In the genomic region with DNA sequence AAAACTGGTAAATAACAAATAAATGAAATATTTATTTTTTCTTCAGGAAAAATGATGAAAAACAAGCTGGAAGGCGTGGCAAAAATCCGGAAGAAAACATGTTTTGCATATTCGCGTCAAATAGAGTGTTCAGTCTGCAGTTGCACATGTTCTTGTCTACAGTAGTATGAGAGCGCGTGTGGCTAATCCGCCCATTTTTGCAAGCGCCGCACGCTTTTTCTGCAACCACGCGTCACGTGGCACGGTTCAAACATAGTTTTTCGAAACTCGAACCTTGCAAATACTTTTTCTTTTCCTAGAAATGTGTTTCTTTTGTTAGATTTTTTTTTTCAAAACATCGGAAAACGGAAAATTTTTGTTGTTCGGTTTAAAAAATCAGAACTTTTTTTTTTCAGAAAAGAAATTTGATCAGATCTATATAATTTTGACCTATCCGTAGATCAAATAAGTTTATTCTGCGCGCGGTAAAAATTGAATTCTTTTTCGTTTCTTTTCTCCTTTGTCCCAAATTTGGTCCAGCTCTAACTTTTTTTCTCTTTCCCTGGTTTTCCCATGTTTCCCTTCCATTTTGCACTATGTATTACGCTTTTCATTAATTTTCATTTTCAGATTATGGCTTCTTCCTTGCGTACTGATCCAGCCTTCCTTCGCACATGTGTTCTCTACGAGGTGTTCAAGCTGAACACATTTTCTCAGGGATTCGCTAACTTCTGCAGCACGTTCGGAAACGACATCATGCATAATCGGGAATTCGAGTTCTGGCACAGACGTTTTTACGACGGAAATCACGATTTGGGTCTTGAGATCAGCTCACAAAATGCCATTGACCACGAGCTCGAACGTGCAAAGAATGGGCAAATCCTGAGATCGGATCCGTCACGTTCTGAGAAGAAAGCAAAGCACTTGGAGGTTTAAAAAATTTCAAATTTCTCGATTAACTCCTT, we compare ENCODE assay signal across 2 worm cellular contexts.
TF ChIP-seq lines count a peak whose summit lies in the region.

A gene (plus strand): TSS at position 603 of the 944 bp plus-strand sequence.

TF ChIP-seq in whole organism, L4 larva, 104 proteins besides CTCF, POLR2A, EP300 and RAD21:
- no peak for TF ChIP-seq lir-3 (tag; optimal IDR thresholded peaks at IDR 0.05; lab: Kevin White, UChicago)
- peak; percentile 21; the same call in 1 of the 2 replicates for TF ChIP-seq Y48G9A.11 (GFP tag; IDR thresholded peaks at IDR 0.05; lab: Robert Waterston, UW)
- 0 out of 2 replicates have a peak, but pooled peaks have one; percentile 4 for TF ChIP-seq arid-1 (GFP tag; conservative IDR thresholded peaks at IDR 0.05; lab: Robert Waterston, UW)
- TF ChIP-seq zip-2 (tag; optimal IDR thresholded peaks at IDR 0.05; lab: Kevin White, UChicago), result no peak
- peak; percentile 55 for TF ChIP-seq unc-130 (GFP tag; optimal IDR thresholded peaks at IDR 0.05; lab: Kevin White, UChicago)
- peak; percentile 12 for TF ChIP-seq lin-13 (GFP tag; optimal IDR thresholded peaks at IDR 0.05; lab: Kevin White, UChicago)
- TF ChIP-seq F49E8.2 (tag; optimal IDR thresholded peaks at IDR 0.05; lab: Kevin White, UChicago; ENCODE audit: borderline replicate concordance), result peak; percentile 78
- TF ChIP-seq snpc-1.2 (GFP tag; IDR thresholded peaks at IDR 0.05; lab: Robert Waterston, UW), result 0 out of 2 replicates have a peak, but pooled peaks have one; percentile 39
- TF ChIP-seq lin-38 (GFP tag; IDR thresholded peaks at IDR 0.05; lab: Robert Waterston, UW), result peak; percentile 74
- no peak for TF ChIP-seq snpc-4 (tag; optimal IDR thresholded peaks at IDR 0.05; lab: Kevin White, UChicago)
- TF ChIP-seq ZK546.5 (tag; optimal IDR thresholded peaks at IDR 0.05; lab: Kevin White, UChicago), result no peak

TF ChIP-seq in whole organism, young adult, 124 proteins besides CTCF, POLR2A, EP300 and RAD21 (continues in another document):
- TF ChIP-seq akir-1 (GFP tag; optimal IDR thresholded peaks at IDR 0.05; lab: Kevin White, UChicago), result no peak
- peak; percentile 68 for TF ChIP-seq dox-1 (GFP tag; IDR thresholded peaks at IDR 0.05; lab: Robert Waterston, UW)
- TF ChIP-seq K11D2.4 (GFP tag; IDR thresholded peaks at IDR 0.05; lab: Robert Waterston, UW), result no peak
- no peak for TF ChIP-seq hlh-12 (tag; optimal IDR thresholded peaks at IDR 0.05; lab: Kevin White, UChicago)
- no peak for TF ChIP-seq nhr-80 (tag; optimal IDR thresholded peaks at IDR 0.05; lab: Kevin White, UChicago)
- peak; percentile 91 for TF ChIP-seq efl-1 (GFP tag; optimal IDR thresholded peaks at IDR 0.05; lab: Kevin White, UChicago)
- TF ChIP-seq Y56A3A.18 (GFP tag; IDR thresholded peaks at IDR 0.05; lab: Robert Waterston, UW), result no peak
- TF ChIP-seq mel-28 (tag; optimal IDR thresholded peaks at IDR 0.05; lab: Kevin White, UChicago; ENCODE audit: borderline replicate concordance), result no peak
- no peak for TF ChIP-seq die-1 (tag; optimal IDR thresholded peaks at IDR 0.05; lab: Kevin White, UChicago)
- TF ChIP-seq C06A6.2 (GFP tag; conservative IDR thresholded peaks at IDR 0.05; lab: Robert Waterston, UW), result no peak
- TF ChIP-seq nhr-27 (tag; optimal IDR thresholded peaks at IDR 0.05; lab: Kevin White, UChicago), result no peak
- TF ChIP-seq madf-10 (tag; optimal IDR thresholded peaks at IDR 0.05; lab: Kevin White, UChicago), result no peak
- peak; percentile 9; the same call in 1 of the 2 replicates for TF ChIP-seq hmg-1.2 (GFP tag; IDR thresholded peaks at IDR 0.05; lab: Robert Waterston, UW)
- TF ChIP-seq tlf-1 (GFP tag; optimal IDR thresholded peaks at IDR 0.05; lab: Kevin White, UChicago), result peak; percentile 77
- peak; percentile 74 for TF ChIP-seq ceh-91 (GFP tag; IDR thresholded peaks at IDR 0.05; lab: Robert Waterston, UW)
- TF ChIP-seq let-607 (tag; optimal IDR thresholded peaks at IDR 0.05; lab: Kevin White, UChicago), result no peak
- no peak for TF ChIP-seq F23B12.7 (tag; optimal IDR thresholded peaks at IDR 0.05; lab: Kevin White, UChicago; ENCODE audit: insufficient read depth)
- no peak for TF ChIP-seq ccch-3 (GFP tag; optimal IDR thresholded peaks at IDR 0.05; lab: Kevin White, UChicago)
- TF ChIP-seq ceh-58 (GFP tag; IDR thresholded peaks at IDR 0.05; lab: Robert Waterston, UW), result no peak
- 0 out of 2 replicates have a peak, but pooled peaks have one; percentile 24 for TF ChIP-seq madf-3 (GFP tag; IDR thresholded peaks at IDR 0.05; lab: Robert Waterston, UW)
- peak; percentile 84 for TF ChIP-seq hsf-1 (GFP tag; IDR thresholded peaks at IDR 0.05; lab: Robert Waterston, UW)
- TF ChIP-seq B0336.3 (GFP tag; IDR thresholded peaks at IDR 0.05; lab: Robert Waterston, UW), result peak; percentile 84
- TF ChIP-seq ceh-100 (GFP tag; IDR thresholded peaks at IDR 0.05; lab: Robert Waterston, UW), result peak; percentile 79
- peak; percentile 20 for TF ChIP-seq B0261.1 (tag; optimal IDR thresholded peaks at IDR 0.05; lab: Kevin White, UChicago)
- no peak for TF ChIP-seq nfyb-1 (GFP tag; IDR thresholded peaks at IDR 0.05; lab: Robert Waterston, UW)
- peak; percentile 96 for TF ChIP-seq lsl-1 (GFP tag; optimal IDR thresholded peaks at IDR 0.05; lab: Kevin White, UChicago)
- no peak for TF ChIP-seq aptf-3 (GFP tag; IDR thresholded peaks at IDR 0.05; lab: Robert Waterston, UW)
- TF ChIP-seq F39B2.1 (GFP tag; IDR thresholded peaks at IDR 0.05; lab: Robert Waterston, UW), result no peak
- TF ChIP-seq lag-1 (GFP tag; IDR thresholded peaks at IDR 0.05; lab: Robert Waterston, UW), result no peak
- TF ChIP-seq F57A8.1 (GFP tag; optimal IDR thresholded peaks at IDR 0.05; lab: Kevin White, UChicago), result no peak
- no peak for TF ChIP-seq F22D6.2 (tag; optimal IDR thresholded peaks at IDR 0.05; lab: Kevin White, UChicago)
- TF ChIP-seq ztf-22 (GFP tag; optimal IDR thresholded peaks at IDR 0.05; lab: Kevin White, UChicago), result no peak
- TF ChIP-seq lin-26 (GFP tag; IDR thresholded peaks at IDR 0.05; lab: Robert Waterston, UW), result no peak
- no peak for TF ChIP-seq attf-6 (GFP tag; IDR thresholded peaks at IDR 0.05; lab: Robert Waterston, UW)
- TF ChIP-seq ztf-3 (GFP tag; optimal IDR thresholded peaks at IDR 0.05; lab: Kevin White, UChicago), result no peak
- no peak for TF ChIP-seq fkh-3 (tag; optimal IDR thresholded peaks at IDR 0.05; lab: Kevin White, UChicago)
- TF ChIP-seq pbrm-1 (GFP tag; IDR thresholded peaks at IDR 0.05; lab: Robert Waterston, UW), result peak; percentile 69; the same call in 1 of the 2 replicates
- TF ChIP-seq attf-5 (GFP tag; optimal IDR thresholded peaks at IDR 0.05; lab: Kevin White, UChicago), result no peak
- TF ChIP-seq gei-17 (GFP tag; optimal IDR thresholded peaks at IDR 0.05; lab: Kevin White, UChicago), result no peak
- no peak for TF ChIP-seq ztf-18 (tag; optimal IDR thresholded peaks at IDR 0.05; lab: Kevin White, UChicago)
- TF ChIP-seq F55B11.4 (tag; optimal IDR thresholded peaks at IDR 0.05; lab: Kevin White, UChicago; ENCODE audit: borderline replicate concordance, insufficient read depth), result no peak
- TF ChIP-seq madf-8 (GFP tag; conservative IDR thresholded peaks at IDR 0.05; lab: Robert Waterston, UW), result peak; percentile 66
- no peak for TF ChIP-seq aptf-2 (GFP tag; conservative IDR thresholded peaks at IDR 0.05; lab: Robert Waterston, UW)
- TF ChIP-seq T07F8.4 (tag; optimal IDR thresholded peaks at IDR 0.05; lab: Kevin White, UChicago), result no peak
- no peak for TF ChIP-seq Y53F4B.3 (GFP tag; IDR thresholded peaks at IDR 0.05; lab: Robert Waterston, UW)
- no peak for TF ChIP-seq egrh-3 (GFP tag; IDR thresholded peaks at IDR 0.05; lab: Robert Waterston, UW)
- TF ChIP-seq B0019.2 (GFP tag; conservative IDR thresholded peaks at IDR 0.05; lab: Robert Waterston, UW), result no peak; the same call in 1 of the 2 replicates
- no peak for TF ChIP-seq mxl-1 (tag; optimal IDR thresholded peaks at IDR 0.05; lab: Kevin White, UChicago)
- no peak for TF ChIP-seq hrde-1 (tag; optimal IDR thresholded peaks at IDR 0.05; lab: Kevin White, UChicago; ENCODE audit: borderline replicate concordance)
- TF ChIP-seq lir-1 (GFP tag; conservative IDR thresholded peaks at IDR 0.05; lab: Robert Waterston, UW), result no peak
- no peak for TF ChIP-seq F37B4.10 (GFP tag; IDR thresholded peaks at IDR 0.05; lab: Robert Waterston, UW)
- TF ChIP-seq snpc-4 (GFP tag; optimal IDR thresholded peaks at IDR 0.05; lab: Kevin White, UChicago), result no peak
- TF ChIP-seq snpc-4 (tag; optimal IDR thresholded peaks at IDR 0.05; lab: Kevin White, UChicago), result peak in 1 of 4 experiments; percentile 25
- peak; percentile 89 for TF ChIP-seq D2030.7 (GFP tag; IDR thresholded peaks at IDR 0.05; lab: Robert Waterston, UW)
- no peak for TF ChIP-seq nfya-2 (GFP tag; IDR thresholded peaks at IDR 0.05; lab: Robert Waterston, UW)
- TF ChIP-seq snpc-3.4 (tag; optimal IDR thresholded peaks at IDR 0.05; lab: Kevin White, UChicago), result peak; percentile 66
- TF ChIP-seq ama-1 (optimal IDR thresholded peaks at IDR 0.05; lab: Kevin White, UChicago), result no peak
- no peak for TF ChIP-seq ama-1 (GFP tag; optimal IDR thresholded peaks at IDR 0.05; lab: Kevin White, UChicago)
- TF ChIP-seq unc-130 (GFP tag; optimal IDR thresholded peaks at IDR 0.05; lab: Kevin White, UChicago), result peak; percentile 2
- no peak for TF ChIP-seq mes-4 (tag; optimal IDR thresholded peaks at IDR 0.05; lab: Kevin White, UChicago)
- TF ChIP-seq F10E7.11 (tag; optimal IDR thresholded peaks at IDR 0.05; lab: Kevin White, UChicago), result no peak
- peak in 2 of 3 experiments; percentile 37 to 39 for TF ChIP-seq lin-35 (GFP tag; optimal IDR thresholded peaks at IDR 0.05; lab: Kevin White, UChicago)
- TF ChIP-seq T26A5.8 (tag; optimal IDR thresholded peaks at IDR 0.05; lab: Kevin White, UChicago), result no peak
- peak; percentile 33 for TF ChIP-seq snpc-1.1 (tag; optimal IDR thresholded peaks at IDR 0.05; lab: Kevin White, UChicago; ENCODE audit: insufficient read depth)
- TF ChIP-seq nhr-179 (tag; optimal IDR thresholded peaks at IDR 0.05; lab: Kevin White, UChicago), result no peak
- TF ChIP-seq hlh-26 (GFP tag; conservative IDR thresholded peaks at IDR 0.05; lab: Robert Waterston, UW), result no peak
- TF ChIP-seq Y79H2A.3 (GFP tag; conservative IDR thresholded peaks at IDR 0.05; lab: Robert Waterston, UW), result no peak
- TF ChIP-seq madf-6 (GFP tag; IDR thresholded peaks at IDR 0.05; lab: Robert Waterston, UW), result peak; percentile 94
- TF ChIP-seq F57C9.4 (tag; optimal IDR thresholded peaks at IDR 0.05; lab: Kevin White, UChicago), result no peak
- TF ChIP-seq hmg-20 (GFP tag; IDR thresholded peaks at IDR 0.05; lab: Robert Waterston, UW), result no peak
